Worm (Caenorhabditis elegans) whole organism, L3 larva: ENCODE measurements around the gene C33C12.7.
A peak's percentile ranks its signal among the peaks of the same experiment; 100 is the strongest.

Experiments used
- R02D3.7 ChIP-seq: fragments of 150-350 bp; optimal IDR thresholded peaks from 2 replicates; lab custom pipeline; 2014; ENCODE audit warnings: missing biosample characterization, missing genetic modification characterization
- ZK546.5 ChIP-seq: sonication (generic microtip); optimal IDR thresholded peaks from 2 replicates; lab custom pipeline; 2017; ENCODE audit warnings: missing biosample characterization, missing genetic modification characterization
- ama-1 ChIP-seq: fragments of 150-350 bp; optimal IDR thresholded peaks from 2 replicates; lab custom pipeline; 2018
- ceh-16 ChIP-seq: sonication (generic microtip); optimal IDR thresholded peaks from 2 replicates; lab custom pipeline; 2017; ENCODE audit warnings: missing biosample characterization, missing genetic modification characterization
- ceh-9 ChIP-seq: sonication (generic microtip); optimal IDR thresholded peaks from 2 replicates; lab custom pipeline; 2018; ENCODE audit warnings: missing biosample characterization, missing genetic modification characterization
- daf-12 ChIP-seq: fragments of 150-350 bp; optimal IDR thresholded peaks from 2 replicates; lab custom pipeline; 2014; ENCODE audit warnings: missing biosample characterization, missing genetic modification reagents, missing genetic modification characterization
- egl-27 ChIP-seq: sonication (generic microtip); optimal IDR thresholded peaks from 4 replicates; lab custom pipeline; 2017; ENCODE audit warnings: missing biosample characterization, missing genetic modification reagents, missing genetic modification characterization
- egl-5 ChIP-seq: fragments of 150-350 bp; optimal IDR thresholded peaks from 2 replicates; lab custom pipeline; 2017; ENCODE audit warnings: missing biosample characterization, missing genetic modification reagents, missing genetic modification characterization, inconsistent platforms
- elt-1 ChIP-seq: fragments of 150-350 bp; optimal IDR thresholded peaks from 2 replicates; lab custom pipeline; 2014; ENCODE audit warnings: missing biosample characterization, missing genetic modification characterization
- elt-2 ChIP-seq: sonication (generic microtip); optimal IDR thresholded peaks from 2 replicates; lab custom pipeline; 2016; ENCODE audit warnings: missing genetic modification reagents, mild to moderate bottlenecking, missing genetic modification characterization, missing compliant biosample characterization
- eor-1 ChIP-seq, 2 experiments: fragments of 150-350 bp; optimal IDR thresholded peaks; 2 replicates each; lab custom pipeline; 2014 to 2018; ENCODE audit warnings: missing biosample characterization in 2 of 2, missing genetic modification characterization in 2 of 2
- fkh-10 ChIP-seq: sonication (generic microtip); optimal IDR thresholded peaks from 2 replicates; lab custom pipeline; 2017; ENCODE audit warnings: missing biosample characterization, missing genetic modification reagents, missing genetic modification characterization
- fkh-2 ChIP-seq: fragments of 150-350 bp; optimal IDR thresholded peaks from 2 replicates; lab custom pipeline; 2014; ENCODE audit warnings: missing biosample characterization, missing genetic modification reagents, missing genetic modification characterization
- fos-1 ChIP-seq: fragments of 150-350 bp; optimal IDR thresholded peaks from 2 replicates; lab custom pipeline; 2014; ENCODE audit warnings: missing biosample characterization, missing genetic modification characterization
- jun-1 ChIP-seq: fragments of 150-350 bp; optimal IDR thresholded peaks from 2 replicates; lab custom pipeline; 2014; ENCODE audit warnings: missing biosample characterization, missing genetic modification reagents, missing genetic modification characterization
- lin-15B ChIP-seq: fragments of 150-350 bp; optimal IDR thresholded peaks from 2 replicates; lab custom pipeline; 2014; ENCODE audit warnings: missing biosample characterization, missing genetic modification characterization
- lin-39 ChIP-seq: fragments of 150-350 bp; optimal IDR thresholded peaks from 2 replicates; lab custom pipeline; 2018; ENCODE audit warnings: missing biosample characterization, missing genetic modification reagents, missing genetic modification characterization
- lsy-12 ChIP-seq: sonication (generic microtip); optimal IDR thresholded peaks from 2 replicates; lab custom pipeline; 2016; ENCODE audit warnings: mild to moderate bottlenecking, missing genetic modification characterization, missing compliant biosample characterization
- mml-1 ChIP-seq: fragments of 150-350 bp; sonication (generic microtip); optimal IDR thresholded peaks from 3 replicates; lab custom pipeline; 2014; ENCODE audit warnings: missing biosample characterization, missing genetic modification characterization
- nfya-1 ChIP-seq: sonication (generic microtip); optimal IDR thresholded peaks from 2 replicates; lab custom pipeline; 2017; ENCODE audit warnings: missing genetic modification characterization, mild to moderate bottlenecking, missing compliant biosample characterization, antibody characterized with exemption, moderate library complexity; ENCODE audit not compliant: insufficient read depth
- nhr-11 ChIP-seq: fragments of 150-350 bp; optimal IDR thresholded peaks from 2 replicates; lab custom pipeline; 2014; ENCODE audit warnings: missing biosample characterization, missing genetic modification characterization
- nhr-23 ChIP-seq: fragments of 150-350 bp; optimal IDR thresholded peaks from 2 replicates; lab custom pipeline; 2014; ENCODE audit warnings: missing biosample characterization, missing genetic modification reagents, missing genetic modification characterization
- nhr-237 ChIP-seq: fragments of 150-350 bp; optimal IDR thresholded peaks from 2 replicates; lab custom pipeline; 2014; ENCODE audit warnings: missing biosample characterization, missing genetic modification characterization
- nhr-25 ChIP-seq: sonication (generic microtip); optimal IDR thresholded peaks from 2 replicates; lab custom pipeline; 2017; ENCODE audit warnings: missing biosample characterization, missing genetic modification characterization
- nhr-28 ChIP-seq: fragments of 150-350 bp; optimal IDR thresholded peaks from 2 replicates; lab custom pipeline; 2014; ENCODE audit warnings: missing biosample characterization, missing genetic modification characterization
- nhr-67 ChIP-seq: fragments of 150-350 bp; optimal IDR thresholded peaks from 2 replicates; lab custom pipeline; 2014; ENCODE audit warnings: missing biosample characterization, missing genetic modification characterization
- nhr-76 ChIP-seq: fragments of 150-350 bp; sonication (generic microtip); optimal IDR thresholded peaks from 5 replicates; lab custom pipeline; 2014; ENCODE audit warnings: missing biosample characterization, missing genetic modification characterization
- nhr-77 ChIP-seq: fragments of 150-350 bp; optimal IDR thresholded peaks from 2 replicates; lab custom pipeline; 2014; ENCODE audit warnings: missing biosample characterization, missing genetic modification characterization
- pha-4 ChIP-seq: fragments of 150-350 bp; optimal IDR thresholded peaks from 2 replicates; lab custom pipeline; 2014; ENCODE audit warnings: missing biosample characterization, missing genetic modification reagents, missing genetic modification characterization
- pqm-1 ChIP-seq: fragments of 150-350 bp; optimal IDR thresholded peaks from 2 replicates; lab custom pipeline; 2017; ENCODE audit warnings: missing biosample characterization, missing genetic modification characterization, inconsistent platforms
- skn-1 ChIP-seq: fragments of 150-350 bp; optimal IDR thresholded peaks from 2 replicates; lab custom pipeline; 2014; ENCODE audit warnings: missing biosample characterization, missing genetic modification characterization
- snpc-4 ChIP-seq: fragments of 150-350 bp; optimal IDR thresholded peaks from 2 replicates; lab custom pipeline; 2014; ENCODE audit warnings: missing biosample characterization, missing genetic modification characterization
- tbx-2 ChIP-seq: sonication (generic microtip); optimal IDR thresholded peaks from 2 replicates; lab custom pipeline; 2016; ENCODE audit warnings: mild to moderate bottlenecking, missing genetic modification characterization, missing compliant biosample characterization
- unc-39 ChIP-seq: sonication (generic microtip); optimal IDR thresholded peaks from 4 replicates; lab custom pipeline; 2017; ENCODE audit warnings: missing biosample characterization, missing genetic modification characterization
- unc-62 ChIP-seq: fragments of 150-350 bp; sonication (generic microtip); optimal IDR thresholded peaks from 4 replicates; lab custom pipeline; 2014; ENCODE audit warnings: missing biosample characterization, missing genetic modification reagents, missing genetic modification characterization
- ztf-11 ChIP-seq: fragments of 150-350 bp; optimal IDR thresholded peaks from 2 replicates; lab custom pipeline; 2014; ENCODE audit warnings: missing biosample characterization, missing genetic modification characterization

C33C12.7 gene

DNA sequence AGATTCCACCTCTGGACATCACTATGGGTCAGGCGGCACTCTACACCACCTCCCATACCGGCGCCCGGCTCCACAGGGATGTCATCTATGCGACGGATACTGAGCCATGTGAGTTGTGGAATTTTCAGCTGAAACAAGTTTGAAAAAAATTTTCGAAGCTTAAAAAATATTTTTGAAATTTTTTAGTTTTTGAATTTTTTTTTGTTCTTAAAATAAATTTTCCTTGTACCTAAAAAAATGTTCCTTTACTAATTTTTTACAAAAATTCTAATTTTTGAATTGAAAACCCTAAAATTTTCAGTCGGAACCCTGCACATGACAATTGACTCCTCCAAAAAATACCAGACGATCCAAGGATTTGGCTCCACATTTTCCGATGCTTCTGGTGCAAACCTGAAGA is 2.5 kb upstream of the C33C12.7 start:
- no peak for TF ChIP-seq nhr-11 (tag; lab: Kevin White, UChicago)
- TF ChIP-seq snpc-4 (tag; lab: Kevin White, UChicago): no peak

DNA sequence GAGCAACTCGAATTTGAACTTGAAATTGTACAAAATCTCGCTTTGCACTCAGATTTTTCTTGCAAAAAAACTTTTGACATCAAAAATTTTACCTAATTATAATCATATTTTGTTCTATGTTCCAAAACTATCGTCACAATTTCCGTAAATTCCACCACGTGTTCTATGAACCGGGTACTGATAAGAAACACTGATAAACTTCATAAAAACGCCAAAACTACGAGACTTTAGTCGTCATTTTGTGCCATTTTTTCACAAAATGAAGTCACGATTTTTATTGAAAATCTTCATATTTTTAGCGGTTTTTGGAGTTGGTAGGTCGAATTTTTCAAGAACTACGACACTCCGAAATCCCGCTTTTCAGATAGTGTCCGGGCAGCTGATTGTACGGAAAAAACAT is 1.4 kb upstream of the C33C12.7 start, which contains the start of gene gba-1:
Gene gba-1 (plus strand): TSS at position 54 of the 400 bp plus-strand sequence.
- TF ChIP-seq lsy-12 (tag; lab: Kevin White, UChicago) (no peak), nhr-28 (tag; lab: Kevin White, UChicago) (no peak), pha-4 (tag; lab: Kevin White, UChicago) (peak; percentile 19), snpc-4 (tag; lab: Kevin White, UChicago) (no peak), fkh-10 (no peak), nhr-237 (tag; lab: Kevin White, UChicago) (no peak), tbx-2 (no peak), nhr-77 (no peak), daf-12 (tag; lab: Kevin White, UChicago) (no peak), pqm-1 (tag; lab: Kevin White, UChicago) (peak; percentile 57), lin-39 (tag; lab: Kevin White, UChicago) (no peak), elt-2 (peak; percentile 79), fos-1 (tag; lab: Kevin White, UChicago) (no peak), ama-1 (lab: Kevin White, UChicago) (no peak), unc-62 (GFP tag; lab: Kevin White, UChicago) (no peak), nhr-67 (tag; lab: Kevin White, UChicago) (no peak), egl-5 (no peak)

DNA sequence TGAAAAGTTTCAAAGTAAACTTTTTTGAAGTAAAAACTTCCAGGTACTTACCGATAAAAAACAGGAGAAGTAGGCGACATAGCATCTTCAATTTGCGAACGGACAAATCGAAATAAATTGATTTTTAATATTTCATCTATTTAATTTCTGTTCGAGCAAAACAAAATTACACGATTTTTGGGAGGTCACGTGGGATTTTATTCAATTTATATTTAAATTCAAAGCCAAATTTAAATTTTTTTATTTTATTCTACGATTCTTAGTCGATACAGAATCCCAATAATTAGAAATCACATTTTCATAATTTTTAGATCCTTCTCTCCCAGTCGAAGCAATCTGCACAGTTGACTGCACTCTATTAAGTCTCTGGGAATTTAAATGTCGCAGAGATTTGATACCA is 5.2 kb downstream of the C33C12.7 start, which contains the start of gene C33C12.12:
Gene C33C12.12 (minus strand): TSS at position 101 of the 400 bp plus-strand sequence.
- TF ChIP-seq mml-1 (tag; lab: Kevin White, UChicago): no peak
- no peak for TF ChIP-seq lin-15B
- TF ChIP-seq fkh-2: no peak
- TF ChIP-seq lin-39 (tag; lab: Kevin White, UChicago): no peak
- TF ChIP-seq eor-1 (tag; optimal IDR thresholded peaks at IDR 0.05; lab: Kevin White, UChicago): no peak
- TF ChIP-seq nhr-77: no peak
- no peak for TF ChIP-seq jun-1 (tag; lab: Kevin White, UChicago)
- no peak for TF ChIP-seq ztf-11 (tag; lab: Kevin White, UChicago)
- TF ChIP-seq ama-1 (lab: Kevin White, UChicago): no peak
- TF ChIP-seq R02D3.7 (tag; lab: Kevin White, UChicago): no peak
- no peak for TF ChIP-seq nfya-1 (tag; lab: Kevin White, UChicago)
- TF ChIP-seq unc-39: no peak
- no peak for TF ChIP-seq nhr-25 (tag; lab: Kevin White, UChicago)
- no peak for TF ChIP-seq nhr-23 (tag; lab: Kevin White, UChicago)

DNA sequence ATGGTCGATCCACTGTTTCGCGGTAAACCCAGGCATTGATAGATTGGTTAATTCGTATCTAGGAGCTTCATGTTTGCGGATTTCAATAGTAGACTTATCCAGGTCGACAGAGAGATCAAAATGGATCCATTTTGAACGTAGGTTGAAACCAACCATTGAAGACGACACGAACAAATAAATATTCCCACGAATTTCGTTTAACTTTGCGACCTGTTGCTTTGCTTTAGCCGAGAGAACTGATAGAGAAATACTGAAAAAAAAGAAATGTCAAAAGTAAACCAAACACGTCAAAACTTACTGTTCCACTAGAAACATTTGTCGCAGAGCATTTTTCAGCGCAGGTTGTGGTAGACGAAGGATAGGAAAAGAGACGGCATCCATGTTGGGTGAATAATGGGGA is 6.9 kb downstream of the C33C12.7 start, which contains the start of gene fbxb-38:
Gene fbxb-38 (minus strand): TSS at position 390 of the 400 bp plus-strand sequence.
- TF ChIP-seq jun-1 (tag; lab: Kevin White, UChicago) (no peak), nhr-67 (tag; lab: Kevin White, UChicago) (no peak), mml-1 (tag; lab: Kevin White, UChicago) (no peak), elt-1 (tag; lab: Kevin White, UChicago) (no peak), nhr-76 (tag; lab: Kevin White, UChicago) (no peak), R02D3.7 (tag; lab: Kevin White, UChicago) (no peak), lin-39 (tag; lab: Kevin White, UChicago) (no peak), egl-27 (tag; lab: Kevin White, UChicago) (no peak)

DNA sequence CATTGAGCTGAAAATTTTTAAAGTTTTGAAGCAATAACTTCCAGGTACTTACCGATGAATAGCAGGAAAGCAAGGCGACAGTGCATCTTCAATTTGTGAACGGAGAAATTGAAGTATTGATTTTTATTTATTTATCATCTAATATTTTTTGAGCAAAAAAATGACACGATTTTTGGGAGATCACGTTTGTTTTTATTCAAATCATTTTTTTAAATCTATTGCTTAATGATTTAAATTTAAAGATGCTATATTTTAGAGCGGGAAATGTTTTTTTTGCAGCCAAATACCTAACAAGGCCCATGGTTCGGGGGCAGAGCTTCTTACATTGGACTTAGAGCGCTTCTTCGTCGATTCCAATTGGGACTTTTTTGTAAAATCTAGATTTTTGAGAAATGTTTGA is 8.9 kb downstream of the C33C12.7 start, which contains the start of gene C33C12.4:
Gene C33C12.4 (minus strand): TSS at position 101 of the 400 bp plus-strand sequence.
- TF ChIP-seq elt-1 (tag; lab: Kevin White, UChicago) (no peak), nhr-76 (tag; lab: Kevin White, UChicago) (no peak), skn-1 (tag; lab: Kevin White, UChicago) (no peak), ceh-16 (no peak), egl-5 (no peak), ZK546.5 (tag; lab: Kevin White, UChicago) (no peak), nhr-237 (tag; lab: Kevin White, UChicago) (no peak), eor-1 (tag; optimal IDR thresholded peaks at IDR 0.05; lab: Kevin White, UChicago) (no peak), unc-39 (no peak), ceh-9 (tag; lab: Kevin White, UChicago) (no peak), ztf-11 (tag; lab: Kevin White, UChicago) (no peak), nhr-25 (tag; lab: Kevin White, UChicago) (no peak), fos-1 (tag; lab: Kevin White, UChicago) (no peak)
